Worm (Caenorhabditis elegans) whole organism, young adult: ENCODE data around the gene K07C11.8.

Source experiments
- B0019.2 ChIP-seq: fragments of 200-800 bp; sonication (Bioruptor generic); conservative IDR thresholded peaks from 2 replicates; pipeline ENCODE4 v1.3.6; 2022; ENCODE audit warnings: missing genetic modification reagents, missing genetic modification characterization, missing compliant biosample characterization
- B0035.1 ChIP-seq: sonication (generic microtip); optimal IDR thresholded peaks from 2 replicates; lab custom pipeline; 2016; ENCODE audit warnings: missing genetic modification characterization, mild to moderate bottlenecking, missing compliant biosample characterization, missing genotype, missing genetic modification reagents
- B0336.3 ChIP-seq: fragments of 200-800 bp; sonication (Bioruptor generic); IDR thresholded peaks from 2 replicates; pipeline ENCODE4 v1.3.6; 2022; ENCODE audit warnings: missing genetic modification characterization, missing compliant biosample characterization
- D2030.7 ChIP-seq: fragments of 200-800 bp; sonication (Bioruptor generic); IDR thresholded peaks from 2 replicates; pipeline ENCODE4 v1.3.6; 2022; ENCODE audit warnings: missing genetic modification reagents, missing genetic modification characterization, missing compliant biosample characterization
- F23B12.7 ChIP-seq: sonication (generic microtip); optimal IDR thresholded peaks from 2 replicates; lab custom pipeline; 2017; ENCODE audit warnings: missing genetic modification characterization, mild to moderate bottlenecking, missing compliant biosample characterization, antibody characterized with exemption, moderate library complexity; ENCODE audit not compliant: insufficient read depth
- F33H1.4 ChIP-seq: fragments of 200-800 bp; sonication (Bioruptor generic); IDR thresholded peaks from 2 replicates; pipeline ENCODE4 v1.3.6; 2022; ENCODE audit warnings: missing genetic modification reagents, missing genetic modification characterization, missing compliant biosample characterization
- F37B4.10 ChIP-seq: fragments of 200-800 bp; sonication (Bioruptor generic); IDR thresholded peaks from 2 replicates; pipeline ENCODE4 v1.3.6; 2022; ENCODE audit warnings: missing genetic modification characterization, missing compliant biosample characterization
- F57C9.4 ChIP-seq: sonication (generic microtip); optimal IDR thresholded peaks from 2 replicates; lab custom pipeline; 2017; ENCODE audit warnings: mild to moderate bottlenecking, missing genetic modification characterization, missing compliant biosample characterization
- aptf-3 ChIP-seq: fragments of 200-800 bp; sonication (Bioruptor generic); IDR thresholded peaks from 2 replicates; pipeline ENCODE4 v1.3.6; 2022; ENCODE audit warnings: missing genetic modification characterization, missing compliant biosample characterization
- athp-1 ChIP-seq: sonication (generic microtip); optimal IDR thresholded peaks from 2 replicates; lab custom pipeline; 2017; ENCODE audit warnings: mild to moderate bottlenecking, missing genetic modification characterization, missing compliant biosample characterization
- attf-3 ChIP-seq: fragments of 200-800 bp; sonication (Bioruptor generic); conservative IDR thresholded peaks from 2 replicates; pipeline ENCODE4 v1.3.6; 2022; ENCODE audit warnings: missing genetic modification reagents, missing genetic modification characterization, missing compliant biosample characterization
- attf-6 ChIP-seq: fragments of 200-800 bp; sonication (Bioruptor generic); IDR thresholded peaks from 2 replicates; pipeline ENCODE4 v1.3.6; 2022; ENCODE audit warnings: missing genetic modification reagents, missing genetic modification characterization, missing compliant biosample characterization
- bed-2 ChIP-seq: fragments of 200-800 bp; sonication (Bioruptor generic); IDR thresholded peaks from 2 replicates; pipeline ENCODE4 v1.3.6; 2022; ENCODE audit warnings: missing genetic modification reagents, missing genetic modification characterization, missing compliant biosample characterization
- cebp-2 ChIP-seq: fragments of 200-800 bp; sonication (Bioruptor generic); IDR thresholded peaks from 2 replicates; pipeline ENCODE4 v1.3.6; 2022; ENCODE audit warnings: missing genetic modification characterization, missing compliant biosample characterization
- ceh-27 ChIP-seq: fragments of 200-800 bp; sonication (Bioruptor generic); optimal IDR thresholded peaks from 2 replicates; lab custom pipeline; 2018; ENCODE audit warnings: mild to moderate bottlenecking, missing genetic modification characterization, moderate library complexity, missing compliant biosample characterization
- ceh-40 ChIP-seq: fragments of 200-800 bp; sonication (Bioruptor generic); IDR thresholded peaks from 2 replicates; pipeline ENCODE4 v1.3.6; 2022; ENCODE audit warnings: missing genetic modification characterization, missing compliant biosample characterization
- ceh-79 ChIP-seq: sonication (generic microtip); optimal IDR thresholded peaks from 2 replicates; lab custom pipeline; 2017; ENCODE audit warnings: mild to moderate bottlenecking, missing genetic modification characterization, missing compliant biosample characterization
- ceh-91 ChIP-seq: fragments of 200-800 bp; sonication (Bioruptor generic); IDR thresholded peaks from 2 replicates; pipeline ENCODE4 v1.3.6; 2022; ENCODE audit warnings: missing genetic modification reagents, missing genetic modification characterization, missing compliant biosample characterization
- efl-1 ChIP-seq: fragments of 150-350 bp; optimal IDR thresholded peaks from 2 replicates; lab custom pipeline; 2014; ENCODE audit warnings: missing biosample characterization, missing genetic modification reagents, missing genetic modification characterization
- ekl-4 ChIP-seq: fragments of 200-800 bp; sonication (Bioruptor generic); IDR thresholded peaks from 2 replicates; pipeline ENCODE4 v1.3.6; 2022; ENCODE audit warnings: missing genetic modification reagents, missing genetic modification characterization, missing compliant biosample characterization
- fkh-3 ChIP-seq: sonication (generic microtip); optimal IDR thresholded peaks from 2 replicates; lab custom pipeline; 2016; ENCODE audit warnings: mild to moderate bottlenecking, missing genetic modification characterization, missing compliant biosample characterization
- him-1 ChIP-seq: sonication (generic microtip); optimal IDR thresholded peaks from 2 replicates; lab custom pipeline; 2016; ENCODE audit warnings: missing genotype, missing genetic modification reagents, missing genetic modification characterization, missing compliant biosample characterization
- hmg-1.2 ChIP-seq: fragments of 200-800 bp; sonication (Bioruptor generic); IDR thresholded peaks from 2 replicates; pipeline ENCODE4 v1.3.6; 2022; ENCODE audit warnings: missing genetic modification reagents, missing genetic modification characterization, missing compliant biosample characterization
- hrde-1 ChIP-seq: sonication (generic microtip); optimal IDR thresholded peaks from 2 replicates; lab custom pipeline; 2016; ENCODE audit warnings: missing genetic modification characterization, mild to moderate bottlenecking, missing compliant biosample characterization, moderate library complexity, missing genotype, missing genetic modification reagents, borderline replicate concordance
- hsf-1 ChIP-seq: fragments of 200-800 bp; sonication (Bioruptor generic); IDR thresholded peaks from 2 replicates; pipeline ENCODE4 v1.3.6; 2022; ENCODE audit warnings: missing genetic modification reagents, missing genetic modification characterization, missing compliant biosample characterization
- lag-1 ChIP-seq: fragments of 200-800 bp; sonication (Bioruptor generic); IDR thresholded peaks from 2 replicates; pipeline ENCODE4 v1.3.6; 2022; ENCODE audit warnings: missing genetic modification reagents, missing genetic modification characterization, missing compliant biosample characterization
- let-607 ChIP-seq, 2 experiments: fragments of 200-800 bp in 1 of 2; sonication (Bioruptor generic) in 1 of 2; sonication (generic microtip) in 1 of 2; optimal IDR thresholded peaks; 2 replicates each; lab custom pipeline; 2016 to 2018; ENCODE audit warnings: mild to moderate bottlenecking in 2 of 2, missing compliant biosample characterization in 2 of 2, missing genetic modification characterization in 2 of 2, moderate library complexity in 2 of 2, missing genotype in 1 of 2
- lin-26 ChIP-seq: fragments of 200-800 bp; sonication (Bioruptor generic); IDR thresholded peaks from 2 replicates; pipeline ENCODE4 v1.3.6; 2022; ENCODE audit warnings: missing genetic modification reagents, missing genetic modification characterization, missing compliant biosample characterization
- lin-40 ChIP-seq: sonication (generic microtip); optimal IDR thresholded peaks from 2 replicates; lab custom pipeline; 2016; ENCODE audit warnings: missing genetic modification characterization, mild to moderate bottlenecking, missing compliant biosample characterization, missing genotype, missing genetic modification reagents
- lsl-1 ChIP-seq: fragments of 200-800 bp; sonication (Bioruptor generic); optimal IDR thresholded peaks from 2 replicates; lab custom pipeline; 2018; ENCODE audit warnings: mild to moderate bottlenecking, missing genetic modification characterization, moderate library complexity, missing compliant biosample characterization
- madf-6 ChIP-seq: fragments of 200-800 bp; sonication (Bioruptor generic); IDR thresholded peaks from 2 replicates; pipeline ENCODE4 v1.3.6; 2022; ENCODE audit warnings: missing genetic modification reagents, missing genetic modification characterization, missing compliant biosample characterization
- mcd-1 ChIP-seq: fragments of 200-800 bp; sonication (Bioruptor generic); IDR thresholded peaks from 2 replicates; pipeline ENCODE4 v1.3.6; 2022; ENCODE audit warnings: missing genetic modification reagents, missing genetic modification characterization, missing compliant biosample characterization
- nfyb-1 ChIP-seq: fragments of 200-800 bp; sonication (Bioruptor generic); IDR thresholded peaks from 2 replicates; pipeline ENCODE4 v1.3.6; 2022; ENCODE audit warnings: missing genetic modification reagents, missing genetic modification characterization, missing compliant biosample characterization
- rcor-1 ChIP-seq: fragments of 200-800 bp; sonication (Bioruptor generic); IDR thresholded peaks from 2 replicates; pipeline ENCODE4 v1.3.6; 2022; ENCODE audit warnings: missing genetic modification reagents, missing genetic modification characterization, missing compliant biosample characterization
- rec-8 ChIP-seq, 2 experiments: sonication (generic microtip); optimal IDR thresholded peaks; 2 replicates each; lab custom pipeline; 2016; ENCODE audit warnings: mild to moderate bottlenecking in 2 of 2, missing genetic modification characterization in 2 of 2, missing genetic modification reagents in 2 of 2, missing genotype in 2 of 2, missing biosample characterization in 1 of 2, missing compliant biosample characterization in 1 of 2, moderate library complexity in 1 of 2
- snpc-4 ChIP-seq, 5 experiments: fragments of 150-350 bp in 1 of 5; sonication (generic microtip) in 4 of 5; optimal IDR thresholded peaks; 2 replicates each; lab custom pipeline; 2014 to 2018; ENCODE audit warnings: missing genetic modification characterization in 5 of 5, missing biosample characterization in 3 of 5, antibody characterized with exemption in 2 of 5, mild to moderate bottlenecking in 2 of 5, missing compliant biosample characterization in 2 of 5, missing genotype in 2 of 5, moderate library complexity in 2 of 5, missing genetic modification reagents in 1 of 5
- somi-1 ChIP-seq: fragments of 200-800 bp; sonication (Bioruptor generic); optimal IDR thresholded peaks from 2 replicates; lab custom pipeline; 2018; ENCODE audit warnings: mild to moderate bottlenecking, missing genetic modification characterization, missing compliant biosample characterization
- tlf-1 ChIP-seq: fragments of 200-800 bp; sonication (Bioruptor generic); optimal IDR thresholded peaks from 2 replicates; lab custom pipeline; 2018; ENCODE audit warnings: mild to moderate bottlenecking, missing genetic modification characterization, missing compliant biosample characterization
- unc-130 ChIP-seq: sonication (generic microtip); optimal IDR thresholded peaks from 2 replicates; lab custom pipeline; 2016; ENCODE audit warnings: missing genetic modification reagents, missing genetic modification characterization, missing compliant biosample characterization
- ztf-25 ChIP-seq: fragments of 200-800 bp; sonication (Bioruptor generic); IDR thresholded peaks from 2 replicates; pipeline ENCODE4 v1.3.6; 2022; ENCODE audit warnings: missing genetic modification reagents, missing genetic modification characterization, missing compliant biosample characterization
- ztf-6 ChIP-seq: fragments of 200-800 bp; sonication (Bioruptor generic); IDR thresholded peaks from 2 replicates; pipeline ENCODE4 v1.3.6; 2022; ENCODE audit warnings: missing genetic modification reagents, missing genetic modification characterization, missing compliant biosample characterization

The K07C11.8 gene

ce11 chrV:8228712-8229119, 11.0 kb upstream of the K07C11.8 start (continued):
- TF ChIP-seq F23B12.7 (tag; lab: Kevin White, UChicago) (peak; percentile 74), attf-3 (peak; percentile 77), somi-1 (GFP tag; lab: Kevin White, UChicago) (peak; percentile 80), mcd-1 (GFP tag; lab: Robert Waterston, UW) (peak; percentile 84), let-607 (tag; optimal IDR thresholded peaks at IDR 0.05; lab: Kevin White, UChicago) (peak; percentile 19 to 22), B0019.2 (GFP tag; lab: Robert Waterston, UW) (peak; percentile 69), F33H1.4 (GFP tag; lab: Robert Waterston, UW) (peak; percentile 71), lin-40 (tag; lab: Kevin White, UChicago) (peak; percentile 84), hmg-1.2 (GFP tag; lab: Robert Waterston, UW) (peak; percentile 99), ceh-40 (GFP tag; lab: Robert Waterston, UW) (no peak), efl-1 (GFP tag; lab: Kevin White, UChicago) (peak; percentile 35), B0035.1 (tag; lab: Kevin White, UChicago) (no peak), aptf-3 (GFP tag; lab: Robert Waterston, UW) (no peak)

- no peak for TF ChIP-seq bed-2 (GFP tag; lab: Robert Waterston, UW)
- no peak for TF ChIP-seq lag-1
- TF ChIP-seq athp-1 (tag; lab: Kevin White, UChicago): no peak
- TF ChIP-seq tlf-1 (GFP tag; lab: Kevin White, UChicago): no peak
- TF ChIP-seq hsf-1 (GFP tag; lab: Robert Waterston, UW): no peak
Observed at ce11 chrV:8226812-8227211, 9.1 kb upstream of the K07C11.8 start, which contains the start of gene K07C11.10. Gene K07C11.10, minus strand, starts transcription at chrV:8226912.

- TF ChIP-seq ceh-91 (GFP tag; lab: Robert Waterston, UW) (no peak), rcor-1 (GFP tag; lab: Robert Waterston, UW) (no peak), fkh-3 (tag; lab: Kevin White, UChicago) (no peak), ztf-6 (GFP tag; lab: Robert Waterston, UW) (no peak)
Observed at ce11 chrV:8224634-8225033, 7.0 kb upstream of the K07C11.8 start, which contains the start of gene pax-1. Gene pax-1, plus strand, starts transcription at chrV:8224934.

- TF ChIP-seq hsf-1 (GFP tag; lab: Robert Waterston, UW) (peak; percentile 72; the same call in 1 of the 2 replicates), F37B4.10 (GFP tag; lab: Robert Waterston, UW) (0 out of 2 replicates have a peak, but pooled peaks have one; percentile 19), rec-8 (tag; optimal IDR thresholded peaks at IDR 0.05; lab: Kevin White, UChicago) (no peak), ekl-4 (GFP tag; lab: Robert Waterston, UW) (0 out of 2 replicates have a peak, but pooled peaks have one; percentile 33), bed-2 (GFP tag; lab: Robert Waterston, UW) (no peak), nfyb-1 (GFP tag; lab: Robert Waterston, UW) (0 out of 2 replicates have a peak, but pooled peaks have one; percentile 53), rcor-1 (GFP tag; lab: Robert Waterston, UW) (no peak), lin-26 (GFP tag; lab: Robert Waterston, UW) (peak; percentile 64; the same call in 1 of the 2 replicates), hrde-1 (tag; lab: Kevin White, UChicago) (peak; percentile 80), unc-130 (peak; percentile 17), madf-6 (peak; percentile 36; the same call in 1 of the 2 replicates), ceh-79 (peak; percentile 28), snpc-4 (GFP tag; optimal IDR thresholded peaks at IDR 0.05; lab: Kevin White, UChicago) (no peak), snpc-4 (tag; optimal IDR thresholded peaks at IDR 0.05; lab: Kevin White, UChicago) (peak in 1 of 4 experiments; percentile 15), D2030.7 (GFP tag; lab: Robert Waterston, UW) (peak; percentile 28; the same call in 1 of the 2 replicates), athp-1 (tag; lab: Kevin White, UChicago) (peak; percentile 43), F57C9.4 (tag; lab: Kevin White, UChicago) (no peak), him-1 (tag; lab: Kevin White, UChicago) (peak; percentile 36), attf-6 (peak; percentile 62; the same call in 1 of the 2 replicates), ceh-27 (GFP tag; lab: Kevin White, UChicago) (no peak), ztf-25 (GFP tag; lab: Robert Waterston, UW) (0 out of 2 replicates have a peak, but pooled peaks have one; percentile 63), cebp-2 (GFP tag; lab: Robert Waterston, UW) (0 out of 2 replicates have a peak, but pooled peaks have one; percentile 57), lsl-1 (peak; percentile 10), lag-1 (no peak), B0336.3 (GFP tag; lab: Robert Waterston, UW) (peak; percentile 75)
Observed at ce11 chrV:8223417-8223816, 5.7 kb upstream of the K07C11.8 start.
